Fruit fly (Drosophila melanogaster): ENCODE results near the gene CG10472.

DNA sequence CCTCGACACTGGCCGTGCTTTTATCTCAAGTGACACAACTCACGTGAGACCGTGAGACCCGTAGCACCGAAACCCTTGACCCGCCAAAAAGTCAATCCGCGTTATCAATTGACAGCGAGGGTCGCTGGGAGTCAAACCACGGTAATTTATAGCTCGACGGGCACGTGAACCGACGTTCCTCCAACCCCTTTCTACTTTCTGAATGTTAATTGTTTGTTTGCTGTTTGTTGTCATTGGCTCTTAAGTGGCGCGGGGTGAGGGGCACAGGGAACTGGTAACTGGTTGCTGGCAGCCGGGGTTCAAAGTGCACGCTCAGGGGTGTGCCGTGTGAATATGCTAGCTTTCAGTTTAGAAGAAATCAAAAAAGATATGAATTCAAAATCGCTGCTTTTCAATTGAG lies 44.0 kb upstream of the CG10472 start:
- no peak for TF ChIP-seq CG7101 (tag; optimal IDR thresholded peaks at IDR 0.05)
- no peak for TF ChIP-seq Clk (GFP tag; optimal IDR thresholded peaks at IDR 0.05)
- no peak for TF ChIP-seq kay (GFP tag; ENCODE audit: borderline replicate concordance)
- no peak for TF ChIP-seq pad (GFP tag; optimal IDR thresholded peaks at IDR 0.05)
- no peak for TF ChIP-seq bab1 (GFP tag; optimal IDR thresholded peaks at IDR 0.05)
- no peak for TF ChIP-seq CG14711 (tag; optimal IDR thresholded peaks at IDR 0.05)
